Fruit fly (Drosophila melanogaster) whole organism, prepupa: ENCODE data around the gene CIAPIN1.

ENCODE experiments used
- CG11294 ChIP-seq: fragments of 200-800 bp; sonication (Bioruptor generic); IDR thresholded peaks from 2 replicates; pipeline ENCODE4 v1.3.6; 2022; ENCODE audit warnings: missing biosample characterization, missing genetic modification characterization
- CG16779 ChIP-seq: fragments of 200-800 bp; sonication (Bioruptor generic); optimal IDR thresholded peaks from 3 replicates; lab custom pipeline; 2017; ENCODE audit warnings: missing biosample characterization, mild to moderate bottlenecking, missing genetic modification characterization
- OdsH ChIP-seq: fragments of 200-800 bp; sonication (Bioruptor generic); optimal IDR thresholded peaks from 3 replicates; lab custom pipeline; 2016; ENCODE audit warnings: missing biosample characterization, missing genetic modification characterization
- Sox15 ChIP-seq: fragments of 200-800 bp; sonication (Bioruptor generic); optimal IDR thresholded peaks from 3 replicates; lab custom pipeline; 2016; ENCODE audit warnings: missing biosample characterization, missing genetic modification characterization
- dsx ChIP-seq: fragments of 200-800 bp; optimal IDR thresholded peaks from 3 replicates; lab custom pipeline; 2019; ENCODE audit warnings: missing biosample characterization, mild to moderate bottlenecking, missing genetic modification characterization, moderate library complexity; ENCODE audit not compliant: poor library complexity, severe bottlenecking
- esn ChIP-seq: fragments of 200-800 bp; sonication (Bioruptor generic); optimal IDR thresholded peaks from 2 replicates; lab custom pipeline; 2016; ENCODE audit warnings: missing biosample characterization, mild to moderate bottlenecking, missing genetic modification characterization, moderate library complexity
- fd59A ChIP-seq: fragments of 200-800 bp; sonication (Bioruptor generic); optimal IDR thresholded peaks from 2 replicates; lab custom pipeline; 2017; ENCODE audit warnings: missing biosample characterization, mild to moderate bottlenecking, missing genetic modification characterization, missing genetic modification reagents
- net ChIP-seq: fragments of 200-800 bp; sonication (Bioruptor generic); optimal IDR thresholded peaks from 3 replicates; lab custom pipeline; 2016; ENCODE audit warnings: missing biosample characterization, missing genetic modification characterization
- salr ChIP-seq, 2 experiments: fragments of 200-800 bp; sonication (Bioruptor generic); optimal IDR thresholded peaks; 3 replicates each; lab custom pipeline; 2016 to 2018; ENCODE audit warnings: missing biosample characterization in 2 of 2, missing genetic modification characterization in 2 of 2, mild to moderate bottlenecking in 1 of 2
- spab ChIP-seq: fragments of 200-800 bp; sonication (Bioruptor generic); optimal IDR thresholded peaks from 2 replicates; lab custom pipeline; 2017; ENCODE audit warnings: missing biosample characterization, mild to moderate bottlenecking, missing genetic modification characterization, missing genetic modification reagents
- topi ChIP-seq: fragments of 200-800 bp; sonication (Bioruptor generic); optimal IDR thresholded peaks from 3 replicates; lab custom pipeline; 2016; ENCODE audit warnings: missing biosample characterization, missing genetic modification characterization

DNA sequence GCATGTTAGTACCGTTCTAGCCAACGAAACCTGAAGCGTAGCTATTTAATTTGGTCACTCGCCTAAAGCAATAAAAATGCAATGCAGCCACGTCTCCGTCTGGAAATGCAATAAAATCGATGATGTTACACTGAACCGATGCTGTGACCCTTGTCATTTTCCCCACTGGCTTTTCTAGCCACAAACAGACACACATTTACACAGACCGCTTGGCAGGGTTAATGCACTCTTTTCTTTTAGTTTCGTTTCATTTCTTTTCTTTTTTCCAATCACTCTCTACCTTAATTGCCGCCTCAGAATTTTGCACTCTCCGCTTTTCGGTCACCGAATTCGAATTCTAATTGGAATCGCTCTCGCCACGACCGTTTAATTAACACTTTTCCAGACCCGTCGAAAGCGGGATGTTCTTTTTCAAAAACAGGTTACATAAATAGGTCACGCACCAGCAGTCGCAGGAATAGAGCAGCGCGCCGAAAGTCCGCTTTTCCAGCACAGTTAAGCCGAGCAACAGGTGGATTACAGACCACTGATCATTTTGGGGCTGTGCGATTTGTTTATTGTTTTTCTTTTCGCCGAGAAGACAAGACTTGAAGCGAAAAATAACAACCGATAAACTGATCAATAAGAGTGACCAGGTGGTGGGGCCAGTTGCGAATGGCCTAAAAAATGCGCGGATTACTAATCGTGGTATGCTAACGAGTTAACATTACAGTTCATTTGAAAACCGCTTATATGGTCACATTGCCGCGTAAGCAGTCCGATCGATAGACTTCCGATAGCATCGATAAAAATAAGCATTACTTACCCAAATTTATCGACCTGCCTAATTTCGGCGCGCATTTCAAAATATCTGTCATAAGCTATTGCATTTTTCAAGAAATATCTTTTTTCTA lies 18.8 kb upstream of the CIAPIN1 start, which contains the start of gene ck:
- no peak for TF ChIP-seq CG11294 (GFP tag; lab: Robert Waterston, UW)
- TF ChIP-seq dsx = no peak
- TF ChIP-seq OdsH (GFP tag; lab: Kevin White, UChicago) = no peak
- TF ChIP-seq topi (GFP tag; lab: Kevin White, UChicago) = no peak
- TF ChIP-seq net = no peak
- TF ChIP-seq spab (GFP tag; lab: Kevin White, UChicago) = no peak
- no peak for TF ChIP-seq fd59A
- TF ChIP-seq Sox15 (GFP tag; lab: Kevin White, UChicago) = no peak
- TF ChIP-seq salr (GFP tag; optimal IDR thresholded peaks at IDR 0.05; lab: Kevin White, UChicago) = no peak
- TF ChIP-seq esn (GFP tag; lab: Kevin White, UChicago) = no peak
- TF ChIP-seq CG16779 (tag; lab: Kevin White, UChicago) = no peak
